Worm (Caenorhabditis elegans) whole organism, L4/young adult: ENCODE measurements around the gene stc-1.

ENCODE experiments used
- W03F9.2 ChIP-seq: fragments of 150-350 bp; optimal IDR thresholded peaks from 2 replicates; lab custom pipeline; 2014; ENCODE audit warnings: missing biosample characterization, missing genetic modification characterization
- dao-5 ChIP-seq: sonication (generic microtip); optimal IDR thresholded peaks from 2 replicates; lab custom pipeline; 2016; ENCODE audit warnings: missing genotype, missing genetic modification characterization, moderate library complexity, missing compliant biosample characterization
- him-1 ChIP-seq: sonication (generic microtip); optimal IDR thresholded peaks from 2 replicates; lab custom pipeline; 2016; ENCODE audit warnings: missing genotype, missing genetic modification reagents, missing genetic modification characterization, missing compliant biosample characterization

DNA sequence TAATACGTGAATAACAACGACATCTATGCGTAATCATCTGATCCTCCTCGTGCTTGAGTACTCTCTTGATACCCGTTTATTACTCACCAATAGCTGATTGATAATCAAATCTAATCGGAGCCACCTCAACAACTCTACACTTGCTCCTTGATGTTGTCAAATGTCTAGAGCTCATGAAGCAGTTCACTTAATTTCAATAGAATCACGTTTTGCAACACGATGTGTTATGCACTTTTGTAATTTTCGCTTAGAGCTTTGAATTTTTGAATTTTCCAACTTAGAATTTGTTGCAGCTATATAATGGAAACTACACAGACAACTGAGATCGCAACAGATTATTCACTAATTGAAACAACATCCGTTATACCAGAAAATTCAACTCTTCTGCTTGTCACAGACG is 46.5 kb upstream of the stc-1 start, which contains the start of gene T22C8.1:
- no peak for TF ChIP-seq him-1
- TF ChIP-seq dao-5 (tag; lab: Kevin White, UChicago): no peak
- TF ChIP-seq W03F9.2 (tag; lab: Kevin White, UChicago): no peak
